Fruit fly (Drosophila melanogaster): ENCODE measurements around the gene CG3987.

Gene CG3987

DNA sequence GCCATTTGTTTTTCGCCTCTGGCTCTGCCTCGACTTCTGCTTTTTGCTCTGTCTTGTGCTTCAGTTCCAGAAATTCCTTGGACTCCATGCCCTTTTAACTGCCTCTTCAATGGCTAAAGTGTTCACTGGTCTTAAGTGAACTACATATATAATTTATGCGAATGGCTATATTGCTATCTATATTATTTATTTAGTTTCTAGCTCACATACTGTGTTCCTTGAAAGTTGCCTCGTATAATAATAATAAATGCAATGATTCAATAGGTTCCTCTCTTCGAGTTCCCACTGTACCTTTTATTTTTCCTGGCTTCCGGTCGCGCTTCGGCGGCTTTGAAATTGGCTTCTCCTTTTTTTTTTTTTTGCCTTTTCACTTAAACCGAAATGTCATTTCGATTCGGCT lies 20.0 kb upstream of the CG3987 start (continued):
- TF ChIP-seq grau (tag; optimal IDR thresholded peaks at IDR 0.05), result peak; percentile 77
- peak; percentile 22 for TF ChIP-seq Oli (tag; optimal IDR thresholded peaks at IDR 0.05)
- peak; percentile 41 for TF ChIP-seq CG30403 (GFP tag; optimal IDR thresholded peaks at IDR 0.05)
- no peak for TF ChIP-seq Taf1 (GFP tag; IDR thresholded peaks at IDR 0.05)
- peak; percentile 20 for TF ChIP-seq sqz (GFP tag; optimal IDR thresholded peaks at IDR 0.05)
- TF ChIP-seq gem (tag; optimal IDR thresholded peaks at IDR 0.05), result peak; percentile 56
- peak; percentile 41 for TF ChIP-seq Fer3 (tag; optimal IDR thresholded peaks at IDR 0.05)
- TF ChIP-seq CG13424 (tag; optimal IDR thresholded peaks at IDR 0.05), result peak; percentile 46
- TF ChIP-seq HLH3B (GFP tag; IDR thresholded peaks at IDR 0.05), result peak; percentile 43; the same call in 1 of the 2 replicates
- TF ChIP-seq Hand (GFP tag; optimal IDR thresholded peaks at IDR 0.05), result peak; percentile 58
- TF ChIP-seq chinmo (GFP tag; IDR thresholded peaks at IDR 0.05; ENCODE audit: partially characterized antibody), result 0 out of 4 replicates have a peak, but pooled peaks have one; percentile 16
- TF ChIP-seq ind (GFP tag; optimal IDR thresholded peaks at IDR 0.05), result peak; percentile 11
- TF ChIP-seq stc (GFP tag; IDR thresholded peaks at IDR 0.05), result no peak
- no peak for TF ChIP-seq CG9797 (GFP tag; optimal IDR thresholded peaks at IDR 0.05)
- TF ChIP-seq CG6854 (GFP tag; optimal IDR thresholded peaks at IDR 0.05), result no peak
- peak; percentile 25 for TF ChIP-seq CG1603 (tag; optimal IDR thresholded peaks at IDR 0.05)
- TF ChIP-seq Meics (GFP tag; optimal IDR thresholded peaks at IDR 0.05), result peak; percentile 49
- peak; percentile 81 for TF ChIP-seq CG18599 (GFP tag; optimal IDR thresholded peaks at IDR 0.05)
- TF ChIP-seq CG12769 (tag; optimal IDR thresholded peaks at IDR 0.05), result peak; percentile 21
- TF ChIP-seq caup (GFP tag; optimal IDR thresholded peaks at IDR 0.05; ENCODE audit: severe bottlenecking), result peak; percentile 12
- peak; percentile 7 for TF ChIP-seq az2 (GFP tag; optimal IDR thresholded peaks at IDR 0.05)
- no peak for TF ChIP-seq ato (GFP tag; IDR thresholded peaks at IDR 0.05; ENCODE audit: partially characterized antibody)
- TF ChIP-seq wdn (GFP tag; IDR thresholded peaks at IDR 0.05), result peak; percentile 41; the same call in 1 of the 2 replicates
- TF ChIP-seq eve (GFP tag; optimal IDR thresholded peaks at IDR 0.05), result peak in 1 of 2 experiments; percentile 21
- peak; percentile 65 for TF ChIP-seq row (GFP tag; IDR thresholded peaks at IDR 0.05)
- no peak for TF ChIP-seq CG8290 (GFP tag; optimal IDR thresholded peaks at IDR 0.05)
- peak in 1 of 2 experiments; percentile 31 for TF ChIP-seq CG8290 (tag; optimal IDR thresholded peaks at IDR 0.05)
- TF ChIP-seq Gug (GFP tag; IDR thresholded peaks at IDR 0.05), result 0 out of 4 replicates have a peak, but pooled peaks have one; percentile 28
- no peak for TF ChIP-seq jigr1 (GFP tag; IDR thresholded peaks at IDR 0.05)
- TF ChIP-seq dpn (GFP tag; optimal IDR thresholded peaks at IDR 0.05), result peak; percentile 12 to 14
- TF ChIP-seq CG12219 (GFP tag; optimal IDR thresholded peaks at IDR 0.05), result peak; percentile 1
- peak; percentile 42 for TF ChIP-seq Fer1 (GFP tag; optimal IDR thresholded peaks at IDR 0.05)
- TF ChIP-seq sisA (GFP tag; IDR thresholded peaks at IDR 0.05), result 0 out of 2 replicates have a peak, but pooled peaks have one; percentile 23
- peak; percentile 34 for TF ChIP-seq CoRest (tag; optimal IDR thresholded peaks at IDR 0.05)
- TF ChIP-seq ftz-f1 (GFP tag; optimal IDR thresholded peaks at IDR 0.05), result no peak
- peak; percentile 17 for TF ChIP-seq CG17385 (GFP tag; optimal IDR thresholded peaks at IDR 0.05)
- TF ChIP-seq CG15269 (tag; optimal IDR thresholded peaks at IDR 0.05), result peak; percentile 59
- TF ChIP-seq gce (GFP tag; IDR thresholded peaks at IDR 0.05), result no peak
- no peak for TF ChIP-seq vnd (GFP tag; IDR thresholded peaks at IDR 0.05; ENCODE audit: partially characterized antibody)
- peak; percentile 63 for TF ChIP-seq CG2120 (GFP tag; optimal IDR thresholded peaks at IDR 0.05)
- TF ChIP-seq Ptx1 (GFP tag; IDR thresholded peaks at IDR 0.05), result peak; percentile 14; the same call in 1 of the 2 replicates
- peak; percentile 46 for TF ChIP-seq CG9817 (tag; optimal IDR thresholded peaks at IDR 0.05)
- peak; percentile 28 for TF ChIP-seq lilli (GFP tag; optimal IDR thresholded peaks at IDR 0.05)
- peak; percentile 40 for TF ChIP-seq Xbp1 (GFP tag; optimal IDR thresholded peaks at IDR 0.05)
- TF ChIP-seq CG14014 (GFP tag; IDR thresholded peaks at IDR 0.05), result peak; percentile 33; the same call in 1 of the 2 replicates
- TF ChIP-seq gcm (GFP tag; optimal IDR thresholded peaks at IDR 0.05), result no peak
- no peak for TF ChIP-seq cato (GFP tag; optimal IDR thresholded peaks at IDR 0.05; ENCODE audit: borderline replicate concordance)
- TF ChIP-seq NfI (GFP tag; optimal IDR thresholded peaks at IDR 0.05), result peak; percentile 4
- peak; percentile 67 for TF ChIP-seq dysf (GFP tag; IDR thresholded peaks at IDR 0.05)
- TF ChIP-seq CG11504 (tag; optimal IDR thresholded peaks at IDR 0.05), result peak; percentile 53

Measured in whole organism, embryonic.